Worm (Caenorhabditis elegans) whole organism, L1 larva: Measurements from ENCODE around the gene M151.2.
A peak's percentile ranks its signal among the peaks of the same experiment; 100 is the strongest.

Experiments used
- C04F5.9 ChIP-seq: sonication (generic microtip); optimal IDR thresholded peaks from 2 replicates; lab custom pipeline; 2016; ENCODE audit warnings: missing genetic modification characterization, missing compliant biosample characterization
- Y116A8C.19 ChIP-seq: sonication (generic microtip); optimal IDR thresholded peaks from 2 replicates; lab custom pipeline; 2016; ENCODE audit warnings: missing compliant biosample characterization, missing genetic modification characterization, borderline replicate concordance
- aha-1 ChIP-seq: fragments of 150-350 bp; optimal IDR thresholded peaks from 2 replicates; lab custom pipeline; 2014; ENCODE audit warnings: missing biosample characterization, missing genetic modification characterization
- alr-1 ChIP-seq: fragments of 200-800 bp; sonication (Bioruptor generic); optimal IDR thresholded peaks from 2 replicates; lab custom pipeline; 2018; ENCODE audit warnings: borderline replicate concordance, mild to moderate bottlenecking, missing genetic modification characterization, missing compliant biosample characterization
- aly-2 ChIP-seq: fragments of 150-350 bp; optimal IDR thresholded peaks from 2 replicates; lab custom pipeline; 2014; ENCODE audit warnings: missing biosample characterization, missing genetic modification characterization
- ceh-8 ChIP-seq: fragments of 200-800 bp; sonication (Bioruptor generic); optimal IDR thresholded peaks from 2 replicates; lab custom pipeline; 2018; ENCODE audit warnings: mild to moderate bottlenecking, missing genetic modification characterization, moderate library complexity, missing compliant biosample characterization
- ceh-90 ChIP-seq: sonication (generic microtip); optimal IDR thresholded peaks from 2 replicates; lab custom pipeline; 2016; ENCODE audit warnings: missing genetic modification characterization, missing compliant biosample characterization
- dpl-1 ChIP-seq, 3 experiments: fragments of 150-350 bp in 2 of 3; sonication (generic microtip) in 1 of 3; optimal IDR thresholded peaks; 2 replicates each; lab custom pipeline; 2014 to 2017; ENCODE audit warnings: missing biosample characterization in 3 of 3, missing genetic modification characterization in 3 of 3, missing genetic modification reagents in 3 of 3
- egl-13 ChIP-seq: sonication (generic microtip); optimal IDR thresholded peaks from 2 replicates; lab custom pipeline; 2016; ENCODE audit warnings: missing genotype, missing genetic modification reagents, missing genetic modification characterization, missing compliant biosample characterization
- hlh-17 ChIP-seq: fragments of 200-800 bp; sonication (Bioruptor generic); optimal IDR thresholded peaks from 2 replicates; lab custom pipeline; 2018; ENCODE audit warnings: missing genetic modification characterization, mild to moderate bottlenecking, missing compliant biosample characterization, moderate library complexity, borderline replicate concordance
- hlh-4 ChIP-seq: sonication (generic microtip); optimal IDR thresholded peaks from 2 replicates; lab custom pipeline; 2016; ENCODE audit warnings: mild to moderate bottlenecking, missing genetic modification characterization, missing compliant biosample characterization
- hpl-2 ChIP-seq: fragments of 150-350 bp; optimal IDR thresholded peaks from 2 replicates; lab custom pipeline; 2014; ENCODE audit warnings: missing biosample characterization, missing genetic modification reagents, missing genetic modification characterization
- irx-1 ChIP-seq: sonication (generic microtip); optimal IDR thresholded peaks from 2 replicates; lab custom pipeline; 2016; ENCODE audit warnings: missing genetic modification characterization, missing compliant biosample characterization
- jun-1 ChIP-seq: fragments of 150-350 bp; optimal IDR thresholded peaks from 2 replicates; lab custom pipeline; 2014; ENCODE audit warnings: missing biosample characterization, missing genetic modification reagents, missing genetic modification characterization
- lin-15B ChIP-seq: fragments of 150-350 bp; sonication (generic microtip); optimal IDR thresholded peaks from 3 replicates; lab custom pipeline; 2014; ENCODE audit warnings: missing biosample characterization, missing genetic modification characterization
- lin-35 ChIP-seq, 2 experiments: fragments of 150-350 bp; optimal IDR thresholded peaks; 2 replicates each; lab custom pipeline; 2014; ENCODE audit warnings: missing biosample characterization in 2 of 2, missing genetic modification characterization in 2 of 2, missing genetic modification reagents in 2 of 2
- lir-3 ChIP-seq: sonication (generic microtip); optimal IDR thresholded peaks from 2 replicates; lab custom pipeline; 2016; ENCODE audit warnings: mild to moderate bottlenecking, missing genetic modification characterization, moderate library complexity, missing compliant biosample characterization; ENCODE audit not compliant: poor library complexity
- mep-1 ChIP-seq: fragments of 150-350 bp; optimal IDR thresholded peaks from 2 replicates; lab custom pipeline; 2014; ENCODE audit warnings: missing biosample characterization, missing genetic modification characterization
- nhr-12 ChIP-seq: sonication (generic microtip); optimal IDR thresholded peaks from 2 replicates; lab custom pipeline; 2017; ENCODE audit warnings: missing biosample characterization, missing genetic modification characterization
- nhr-47 ChIP-seq: sonication (generic microtip); optimal IDR thresholded peaks from 2 replicates; lab custom pipeline; 2016; ENCODE audit warnings: mild to moderate bottlenecking, missing genetic modification characterization, moderate library complexity, missing compliant biosample characterization
- nhr-71 ChIP-seq: sonication (generic microtip); optimal IDR thresholded peaks from 2 replicates; lab custom pipeline; 2016; ENCODE audit warnings: mild to moderate bottlenecking, missing genetic modification characterization, moderate library complexity, missing compliant biosample characterization
- nhr-76 ChIP-seq: sonication (generic microtip); optimal IDR thresholded peaks from 2 replicates; lab custom pipeline; 2017; ENCODE audit warnings: missing biosample characterization, missing genetic modification characterization
- nhr-77 ChIP-seq: fragments of 150-350 bp; optimal IDR thresholded peaks from 2 replicates; lab custom pipeline; 2014; ENCODE audit warnings: missing biosample characterization, missing genetic modification characterization
- nhr-84 ChIP-seq: sonication (generic microtip); optimal IDR thresholded peaks from 2 replicates; lab custom pipeline; 2017; ENCODE audit warnings: missing biosample characterization, missing genetic modification characterization
- nhr-90 ChIP-seq: sonication (generic microtip); optimal IDR thresholded peaks from 2 replicates; lab custom pipeline; 2016; ENCODE audit warnings: mild to moderate bottlenecking, missing genetic modification characterization, missing compliant biosample characterization; ENCODE audit not compliant: poor library complexity
- pax-3 ChIP-seq: fragments of 200-800 bp; sonication (Bioruptor generic); optimal IDR thresholded peaks from 2 replicates; lab custom pipeline; 2018; ENCODE audit warnings: mild to moderate bottlenecking, missing genetic modification characterization, moderate library complexity, missing compliant biosample characterization
- pqm-1 ChIP-seq: sonication (generic microtip); optimal IDR thresholded peaks from 3 replicates; lab custom pipeline; 2017; ENCODE audit warnings: missing biosample characterization, missing genetic modification characterization
- skn-1 ChIP-seq: fragments of 150-350 bp; optimal IDR thresholded peaks from 2 replicates; lab custom pipeline; 2014; ENCODE audit warnings: missing biosample characterization, missing genetic modification characterization
- snpc-4 ChIP-seq: fragments of 150-350 bp; optimal IDR thresholded peaks from 2 replicates; lab custom pipeline; 2014; ENCODE audit warnings: missing biosample characterization, missing genetic modification characterization
- sptf-1 ChIP-seq: fragments of 150-350 bp; optimal IDR thresholded peaks from 2 replicates; lab custom pipeline; 2014; ENCODE audit warnings: missing biosample characterization, missing genetic modification characterization
- sup-37 ChIP-seq: fragments of 200-800 bp; sonication (Bioruptor generic); optimal IDR thresholded peaks from 2 replicates; lab custom pipeline; 2018; ENCODE audit warnings: mild to moderate bottlenecking, missing genetic modification characterization, missing compliant biosample characterization
- unc-130 ChIP-seq: fragments of 150-350 bp; optimal IDR thresholded peaks from 2 replicates; lab custom pipeline; 2017; ENCODE audit warnings: missing biosample characterization, missing genetic modification characterization, inconsistent platforms
- unc-30 ChIP-seq: sonication (generic microtip); optimal IDR thresholded peaks from 2 replicates; lab custom pipeline; 2017; ENCODE audit warnings: missing biosample characterization, missing genetic modification characterization
- unc-86 ChIP-seq: sonication (generic microtip); optimal IDR thresholded peaks from 2 replicates; lab custom pipeline; 2016; ENCODE audit warnings: missing genetic modification characterization, missing compliant biosample characterization
- unc-98 ChIP-seq: fragments of 200-800 bp; sonication (Bioruptor generic); IDR thresholded peaks from 2 replicates; pipeline ENCODE4 v1.3.6; 2022; ENCODE audit warnings: missing genetic modification characterization, missing compliant biosample characterization
- vab-15 ChIP-seq: sonication (generic microtip); optimal IDR thresholded peaks from 2 replicates; lab custom pipeline; 2017; ENCODE audit warnings: missing genotype, mild to moderate bottlenecking, missing genetic modification characterization, missing compliant biosample characterization
- xbp-1 ChIP-seq: sonication (generic microtip); optimal IDR thresholded peaks from 2 replicates; lab custom pipeline; 2016; ENCODE audit warnings: missing genetic modification characterization, missing compliant biosample characterization
- zag-1 ChIP-seq: fragments of 150-350 bp; optimal IDR thresholded peaks from 2 replicates; lab custom pipeline; 2014; ENCODE audit warnings: missing biosample characterization, missing genetic modification characterization
- zip-4 ChIP-seq: fragments of 200-800 bp; sonication (Bioruptor generic); optimal IDR thresholded peaks from 2 replicates; lab custom pipeline; 2018; ENCODE audit warnings: mild to moderate bottlenecking, missing genetic modification characterization, moderate library complexity, missing compliant biosample characterization

The M151.2 gene

DNA sequence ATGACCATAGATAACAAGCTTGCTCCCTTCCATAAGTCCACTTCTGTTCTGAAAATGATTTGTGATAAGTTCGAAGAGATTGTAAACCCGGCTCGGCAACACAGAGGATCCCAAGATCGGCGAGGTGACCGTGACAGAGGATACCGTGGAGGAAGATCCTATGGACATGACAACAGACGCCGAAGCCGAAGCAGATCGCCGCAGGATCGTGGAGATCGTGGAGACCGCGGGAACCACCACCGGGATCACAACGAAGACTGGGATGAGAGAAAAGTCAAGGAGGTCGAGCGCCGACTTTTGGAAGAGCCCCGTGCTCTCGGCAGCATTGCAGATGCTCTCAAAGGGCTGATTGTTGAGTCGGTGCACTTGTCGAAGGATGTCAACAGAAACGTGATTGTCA is 26.3 kb upstream of the M151.2 start:
- TF ChIP-seq nhr-12 (tag; lab: Kevin White, UChicago) (no peak), nhr-77 (no peak), hlh-4 (no peak), nhr-90 (tag; lab: Kevin White, UChicago) (no peak), alr-1 (tag; lab: Kevin White, UChicago) (no peak), unc-130 (tag; lab: Kevin White, UChicago) (no peak)
- TF ChIP-seq, all 84 proteins: peak for 0

DNA sequence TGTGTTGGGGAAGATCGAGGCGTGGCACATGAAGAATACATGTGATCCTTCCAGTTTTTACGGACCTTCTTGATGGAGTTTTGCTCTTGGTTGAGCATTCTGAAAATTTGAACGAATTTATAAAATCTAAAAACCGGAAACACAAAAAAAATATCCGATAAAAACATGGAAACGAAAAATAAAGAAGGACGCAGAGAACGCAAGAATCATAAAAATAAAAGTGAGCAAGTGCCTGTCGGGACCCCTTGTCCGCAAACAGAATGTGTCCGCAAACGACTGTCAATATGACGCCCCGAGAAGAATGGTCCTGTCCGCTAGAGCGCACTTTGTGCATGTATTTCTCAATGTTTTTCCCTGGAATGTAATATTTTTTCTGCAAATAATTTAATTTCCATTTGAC is 21.1 kb upstream of the M151.2 start, which contains the start of gene Y49F6A.5:
Y49F6A.5 (minus strand) TSS at position 101 of the 400 bp plus-strand sequence.
- TF ChIP-seq aha-1 (no peak), sup-37 (GFP tag; lab: Kevin White, UChicago) (no peak), hpl-2 (GFP tag; lab: Kevin White, UChicago) (no peak), hlh-4 (no peak), nhr-71 (tag; lab: Kevin White, UChicago) (no peak), nhr-47 (tag; lab: Kevin White, UChicago) (no peak), unc-30 (tag; lab: Kevin White, UChicago) (no peak), skn-1 (no peak), pax-3 (tag; lab: Kevin White, UChicago) (no peak), vab-15 (no peak), dpl-1 (GFP tag; optimal IDR thresholded peaks at IDR 0.05; lab: Kevin White, UChicago) (no peak), unc-86 (no peak), unc-130 (tag; lab: Kevin White, UChicago) (no peak), zip-4 (no peak), lir-3 (no peak), C04F5.9 (tag; lab: Kevin White, UChicago) (no peak), sptf-1 (tag; lab: Kevin White, UChicago) (no peak), nhr-77 (no peak)
- TF ChIP-seq, all 84 proteins: peak for 0

DNA sequence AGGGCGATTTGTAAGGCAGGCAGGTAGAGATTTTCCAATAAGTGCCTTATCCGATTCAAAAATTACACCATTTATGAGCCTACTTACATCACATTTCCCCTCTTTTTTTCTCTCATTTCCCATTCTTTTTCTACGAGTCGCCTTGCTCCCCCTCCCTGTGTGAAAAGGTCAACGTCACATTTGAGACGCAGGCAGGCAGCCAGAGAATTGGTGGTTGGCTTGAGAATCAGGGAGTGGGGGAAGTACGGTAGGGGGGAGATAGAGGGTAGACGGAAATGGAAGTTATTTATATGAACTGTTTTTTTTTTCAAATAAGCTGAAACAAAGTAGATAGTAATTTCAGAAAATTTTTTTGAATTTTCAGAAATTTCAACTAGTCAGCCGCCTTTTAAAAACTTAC is 14.3 kb upstream of the M151.2 start:
- TF ChIP-seq xbp-1 (tag; lab: Kevin White, UChicago): peak; percentile 42
- TF ChIP-seq mep-1 (tag; lab: Kevin White, UChicago): no peak
- TF ChIP-seq, all 84 proteins: peak for 1

ce11 chrII:3617512-3617911 is 13.4 kb upstream of the M151.2 start, which contains the start of gene F40E12.1:
Gene F40E12.1 (plus strand): TSS chrII:3617812.
- TF ChIP-seq ceh-8 (no peak), hlh-17 (GFP tag; lab: Kevin White, UChicago) (no peak), irx-1 (tag; lab: Kevin White, UChicago) (no peak), aly-2 (tag; lab: Kevin White, UChicago) (no peak), nhr-84 (tag; lab: Kevin White, UChicago) (no peak), zag-1 (tag; lab: Kevin White, UChicago) (no peak), lin-15B (tag; lab: Kevin White, UChicago) (no peak), egl-13 (tag; lab: Kevin White, UChicago) (no peak), jun-1 (no peak), unc-130 (tag; lab: Kevin White, UChicago) (no peak), nhr-77 (no peak), Y116A8C.19 (tag; lab: Kevin White, UChicago) (no peak), pqm-1 (no peak), unc-98 (GFP tag; lab: Robert Waterston, UW) (no peak), snpc-4 (no peak), nhr-76 (no peak), ceh-90 (tag; lab: Kevin White, UChicago) (no peak), aha-1 (no peak), lin-35 (GFP tag; optimal IDR thresholded peaks at IDR 0.05; lab: Kevin White, UChicago) (no peak)
